Worm (Caenorhabditis elegans): ENCODE results near the gene F36H12.17.
"Not testable (repeated sequence)": the region's sequence is repeated elsewhere in the genome, so short reads cannot be mapped to it uniquely, and the experiment has no call there.

F36H12.17 gene

DNA sequence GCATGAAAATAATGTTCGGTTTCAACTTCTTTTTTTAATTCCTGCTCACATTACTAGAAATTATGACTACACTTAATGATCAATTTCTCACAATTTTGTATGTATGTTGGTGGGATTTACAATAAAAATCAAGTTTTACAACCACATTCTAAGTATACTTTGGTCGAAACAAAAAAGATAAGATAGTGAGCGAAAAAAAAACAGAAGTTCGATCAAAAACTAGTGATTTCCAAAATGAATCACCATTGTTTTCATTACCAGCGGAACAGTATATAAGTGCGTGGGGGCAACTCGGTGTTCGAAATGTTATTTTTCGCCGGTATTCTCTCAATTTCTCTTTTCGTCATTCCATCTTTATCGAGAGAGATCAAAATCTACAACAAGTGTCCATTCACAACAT lies 47.1 kb downstream of the F36H12.17 start, which contains the start of gene thn-5:
TSS of gene thn-5 (plus strand) at position 301 of the 400 bp plus-strand sequence.
- TF ChIP-seq R02D3.7 (tag; optimal IDR thresholded peaks at IDR 0.05) = no peak
- no peak for TF ChIP-seq hmg-11 (tag; optimal IDR thresholded peaks at IDR 0.05)
- no peak for TF ChIP-seq fkh-10 (GFP tag; optimal IDR thresholded peaks at IDR 0.05)

DNA sequence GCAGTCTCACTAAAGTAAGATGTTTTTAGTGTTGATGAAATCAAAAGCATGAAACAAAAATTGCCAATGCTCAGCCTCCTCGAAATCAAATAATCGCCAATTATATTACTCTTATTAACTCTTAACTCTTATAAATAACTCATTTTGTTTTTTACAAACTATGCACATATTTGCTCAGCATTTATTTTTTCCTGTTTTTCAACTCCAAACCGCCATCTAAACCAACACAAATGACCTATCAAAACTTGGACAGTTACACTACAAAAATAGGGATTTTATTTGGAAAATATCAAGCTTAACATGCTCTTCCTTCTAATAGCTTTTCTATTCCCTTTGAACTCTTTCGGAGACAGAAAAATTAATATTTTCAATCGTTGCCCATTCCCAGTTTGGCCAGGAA lies 49.0 kb downstream of the F36H12.17 start, which contains the start of gene thn-6:
TSS of gene thn-6 (plus strand) at position 301 of the 400 bp plus-strand sequence.
- TF ChIP-seq pha-4 (tag; optimal IDR thresholded peaks at IDR 0.05) = no peak
- TF ChIP-seq fos-1 (tag; optimal IDR thresholded peaks at IDR 0.05) = no peak
- TF ChIP-seq nhr-43 (tag; optimal IDR thresholded peaks at IDR 0.05; ENCODE audit: poor library complexity, severe bottlenecking) = no peak
- no peak for TF ChIP-seq tbx-2 (tag; optimal IDR thresholded peaks at IDR 0.05)
- no peak for TF ChIP-seq ceh-82 (tag; optimal IDR thresholded peaks at IDR 0.05)
- TF ChIP-seq lin-15B (tag; optimal IDR thresholded peaks at IDR 0.05) = no peak
- TF ChIP-seq nhr-77 (tag; optimal IDR thresholded peaks at IDR 0.05) = no peak
- TF ChIP-seq lin-39 (tag; optimal IDR thresholded peaks at IDR 0.05) = no peak
- no peak for TF ChIP-seq ceh-16 (tag; optimal IDR thresholded peaks at IDR 0.05)
- TF ChIP-seq ztf-4 (tag; optimal IDR thresholded peaks at IDR 0.05) = no peak
- TF ChIP-seq fkh-2 (tag; optimal IDR thresholded peaks at IDR 0.05) = no peak
- no peak for TF ChIP-seq elt-1 (tag; optimal IDR thresholded peaks at IDR 0.05)
- TF ChIP-seq egl-27 (tag; optimal IDR thresholded peaks at IDR 0.05) = no peak
- TF ChIP-seq pqm-1 (tag; optimal IDR thresholded peaks at IDR 0.05) = no peak
- TF ChIP-seq lsy-12 (tag; optimal IDR thresholded peaks at IDR 0.05) = no peak
- no peak for TF ChIP-seq jun-1 (tag; optimal IDR thresholded peaks at IDR 0.05)
- no peak for TF ChIP-seq egl-5 (tag; optimal IDR thresholded peaks at IDR 0.05)

ce11 chrIV:5226552-5226951 lies 51.1 kb downstream of the F36H12.17 start, which contains the start of gene nsph-4.1:
Gene nsph-4.1 (plus strand): TSS chrIV:5226852.
- not testable (repeated sequence) for TF ChIP-seq hmg-11, fos-1, elt-1 (tag; optimal IDR thresholded peaks at IDR 0.05)

DNA sequence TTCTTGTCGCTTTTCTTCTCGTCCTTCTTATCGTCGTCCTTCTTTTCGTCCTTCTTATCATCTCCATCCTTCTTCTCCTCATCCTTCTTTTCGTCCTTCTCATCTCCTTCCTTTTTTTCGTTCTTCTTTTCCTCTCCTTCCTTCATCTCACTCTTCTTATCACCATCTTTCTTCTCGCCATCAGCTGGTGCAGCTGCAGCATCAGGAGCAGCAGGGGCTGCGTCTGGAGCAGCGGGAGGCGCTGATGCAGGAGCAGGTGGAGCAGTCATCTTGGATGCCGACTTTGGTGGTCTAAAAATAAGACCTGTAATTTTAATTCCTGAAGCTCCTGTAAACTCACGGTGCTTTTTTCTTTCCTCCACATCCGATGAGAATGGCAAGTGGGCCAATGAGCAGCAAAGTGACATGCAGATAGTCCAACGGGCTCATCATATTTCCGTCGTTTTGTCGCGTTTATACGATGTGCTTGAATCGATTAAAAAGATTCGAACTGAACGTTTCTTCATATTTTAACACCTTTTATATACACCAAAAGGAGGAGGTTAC lies 52.3 kb downstream of the F36H12.17 start, which contains the start of gene cylc-1:
TSS of gene cylc-1 (minus strand) at position 496 of the 546 bp plus-strand sequence.
- TF ChIP-seq jun-1, pqm-1, eor-1 (tag; optimal IDR thresholded peaks at IDR 0.05): not testable (repeated sequence)

DNA sequence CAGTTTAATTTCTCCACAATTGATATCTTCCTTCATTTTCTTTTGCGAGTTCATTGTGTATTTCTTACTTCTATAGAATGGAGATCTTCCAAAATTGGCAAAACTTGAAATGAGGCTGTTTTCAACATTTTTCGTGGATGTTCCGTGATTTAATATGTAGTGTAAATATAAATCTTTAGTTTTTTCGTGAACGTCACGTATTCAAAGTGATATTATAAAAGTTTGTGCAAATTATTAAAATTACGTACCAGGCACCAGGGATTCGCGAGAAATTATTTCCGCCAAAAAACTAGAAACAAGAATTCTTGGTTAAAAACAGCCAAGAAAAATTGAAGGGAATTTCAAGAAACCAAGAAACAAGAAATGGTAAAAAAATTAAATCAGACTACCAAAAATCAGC lies 53.4 kb downstream of the F36H12.17 start, which contains the start of gene Y59E9AL.8:
TSS of gene Y59E9AL.8 (minus strand) at position 101 of the 400 bp plus-strand sequence.
- TF ChIP-seq hmg-11 (tag; optimal IDR thresholded peaks at IDR 0.05) (no peak), pqm-1 (tag; optimal IDR thresholded peaks at IDR 0.05) (no peak), unc-39 (tag; optimal IDR thresholded peaks at IDR 0.05) (no peak), eor-1 (tag; optimal IDR thresholded peaks at IDR 0.05) (no peak), fkh-2 (tag; optimal IDR thresholded peaks at IDR 0.05) (no peak), ztf-11 (tag; optimal IDR thresholded peaks at IDR 0.05) (no peak)

DNA sequence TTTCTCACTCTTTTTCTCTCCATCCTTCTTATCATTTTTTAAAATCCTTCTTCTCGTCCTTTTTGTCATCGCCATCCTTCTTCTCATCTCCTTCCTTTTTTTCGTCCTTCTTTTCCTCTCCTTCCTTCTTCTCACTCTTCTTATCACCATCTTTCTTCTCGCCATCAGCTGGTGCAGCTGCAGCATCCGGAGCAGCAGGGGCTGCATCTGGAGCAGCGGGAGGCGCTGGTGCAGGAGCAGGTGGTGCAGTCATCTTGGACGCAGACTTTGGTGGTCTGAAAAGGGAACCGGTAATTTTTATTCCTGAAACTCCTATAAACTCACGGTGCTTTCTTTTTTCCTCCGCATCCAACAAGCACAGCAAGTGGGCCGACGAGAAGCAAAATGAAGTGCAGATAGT lies 55.9 kb downstream of the F36H12.17 start:
- TF ChIP-seq ama-1 (optimal IDR thresholded peaks at IDR 0.05) (no peak), skn-1 (tag; optimal IDR thresholded peaks at IDR 0.05) (no peak), sea-2 (GFP tag; optimal IDR thresholded peaks at IDR 0.05) (no peak), nhr-237 (tag; optimal IDR thresholded peaks at IDR 0.05) (no peak)

DNA sequence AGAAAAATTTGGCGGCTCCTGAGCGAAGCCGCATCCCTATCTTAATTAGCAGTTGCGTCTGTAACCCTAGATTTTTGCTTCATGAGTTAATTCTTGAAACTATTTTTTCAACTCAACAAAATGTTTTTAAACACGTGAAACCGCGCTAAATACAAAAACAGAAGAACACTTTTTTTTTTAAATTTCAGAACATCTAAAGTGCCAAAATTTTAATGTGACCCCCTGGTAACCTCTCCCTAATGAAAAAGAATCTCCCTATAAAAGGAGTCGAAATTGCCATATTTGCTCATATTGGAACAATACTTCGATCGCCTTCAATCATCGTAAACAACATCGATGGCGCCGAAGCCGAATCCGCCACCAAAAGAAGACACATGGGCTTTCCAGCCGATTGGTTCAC lies 59.2 kb downstream of the F36H12.17 start, which contains the start of gene nsph-4.2:
TSS of gene nsph-4.2 (plus strand) at position 301 of the 400 bp plus-strand sequence.
- not testable (repeated sequence) for TF ChIP-seq nhr-28 (tag; optimal IDR thresholded peaks at IDR 0.05); unc-62 (GFP tag; optimal IDR thresholded peaks at IDR 0.05); nfya-1 (tag; optimal IDR thresholded peaks at IDR 0.05; ENCODE audit: insufficient read depth)
